Fruit fly (Drosophila melanogaster): ENCODE measurements around the gene CG18262.

CG18262 gene

DNA sequence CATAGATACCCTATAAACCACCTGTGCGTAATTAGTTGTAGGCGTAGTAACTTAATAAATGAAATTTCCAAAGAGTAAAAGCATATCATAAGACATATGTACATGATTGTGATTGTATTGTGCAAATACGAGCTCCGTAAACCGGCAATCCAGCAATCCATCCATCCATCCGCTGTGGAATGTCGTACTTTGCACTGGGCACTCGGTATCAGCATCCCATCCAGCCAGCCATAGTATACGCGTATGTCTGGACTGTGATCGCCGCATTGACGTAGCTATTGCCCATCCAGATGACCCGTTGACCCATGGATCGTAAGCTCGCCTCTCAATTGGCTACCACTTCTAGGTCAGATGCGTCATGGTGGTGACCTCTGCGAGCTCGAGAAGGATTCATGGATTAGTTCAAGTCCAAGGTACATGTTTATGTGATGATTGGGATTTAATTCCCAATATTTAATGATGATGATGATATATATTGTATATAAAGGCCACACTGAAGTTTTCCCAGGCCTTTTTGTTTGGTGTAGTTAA, 6.3 kb downstream of the CG18262 start:
- TF ChIP-seq CG32121 (GFP tag; IDR thresholded peaks at IDR 0.05) (peak; percentile 25; the same call in 1 of the 2 replicates), CG12605 (GFP tag; IDR thresholded peaks at IDR 0.05) (peak; percentile 72), Ets98B (GFP tag; IDR thresholded peaks at IDR 0.05) (peak; percentile 29; the same call in 1 of the 2 replicates), Snoo (tag; optimal IDR thresholded peaks at IDR 0.05) (peak; percentile 5), CG8159 (tag; optimal IDR thresholded peaks at IDR 0.05) (peak; percentile 28), CG10348 (GFP tag; IDR thresholded peaks at IDR 0.05) (no peak), CG15710 (tag; optimal IDR thresholded peaks at IDR 0.05) (no peak), fd96Ca (GFP tag; IDR thresholded peaks at IDR 0.05) (0 out of 3 replicates have a peak, but pooled peaks have one; percentile 19), rn (GFP tag; IDR thresholded peaks at IDR 0.05) (no peak), Pif1A (GFP tag; optimal IDR thresholded peaks at IDR 0.05) (no peak), EcR (GFP tag; optimal IDR thresholded peaks at IDR 0.05) (no peak), Pif1B (GFP tag; optimal IDR thresholded peaks at IDR 0.05) (no peak), gl (tag; optimal IDR thresholded peaks at IDR 0.05) (peak; percentile 88), CG8301 (tag; optimal IDR thresholded peaks at IDR 0.05) (peak; percentile 18), CG14655 (GFP tag; optimal IDR thresholded peaks at IDR 0.05) (peak; percentile 50), CG4496 (GFP tag; IDR thresholded peaks at IDR 0.05) (peak; percentile 43; the same call in 1 of the 3 replicates), CG13204 (GFP tag; optimal IDR thresholded peaks at IDR 0.05) (peak; percentile 68), CG34367 (tag; optimal IDR thresholded peaks at IDR 0.05) (peak; percentile 26), CG17806 (tag; optimal IDR thresholded peaks at IDR 0.05) (no peak)

DNA sequence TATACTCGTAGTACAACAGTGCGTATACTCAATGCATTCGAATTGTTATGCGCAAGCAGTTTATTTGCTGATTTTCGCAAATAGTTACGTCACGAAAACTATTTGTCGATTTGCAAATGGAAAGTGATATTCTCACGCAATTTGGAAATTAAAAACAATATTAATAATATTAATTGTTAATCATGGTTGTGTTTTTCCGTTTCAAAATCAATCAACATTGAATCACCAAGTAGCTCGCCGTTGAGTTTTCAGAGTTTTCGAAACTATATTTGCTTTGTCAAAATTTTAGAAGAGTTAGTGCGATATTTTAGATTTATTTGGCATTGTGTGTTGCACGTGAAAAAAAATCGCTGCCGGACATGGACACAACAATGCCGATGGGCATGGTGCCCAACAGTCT, 7.0 kb downstream of the CG18262 start, which contains the start of gene CG15337:
TSS of gene CG15337 (plus strand) at position 301 of the 400 bp plus-strand sequence.
- TF ChIP-seq CG14655 (GFP tag; optimal IDR thresholded peaks at IDR 0.05) (no peak), CG8159 (tag; optimal IDR thresholded peaks at IDR 0.05) (no peak), Snoo (tag; optimal IDR thresholded peaks at IDR 0.05) (no peak), Pif1B (GFP tag; optimal IDR thresholded peaks at IDR 0.05) (no peak), CG34367 (tag; optimal IDR thresholded peaks at IDR 0.05) (no peak), CG12605 (GFP tag; IDR thresholded peaks at IDR 0.05) (no peak), CG8301 (tag; optimal IDR thresholded peaks at IDR 0.05) (no peak), CG32121 (GFP tag; IDR thresholded peaks at IDR 0.05) (no peak), CG9948 (tag; optimal IDR thresholded peaks at IDR 0.05) (no peak), CG17806 (tag; optimal IDR thresholded peaks at IDR 0.05) (no peak), CG10348 (GFP tag; IDR thresholded peaks at IDR 0.05) (no peak), D1 (tag; optimal IDR thresholded peaks at IDR 0.05) (no peak), Ets98B (GFP tag; IDR thresholded peaks at IDR 0.05) (no peak), CG4496 (GFP tag; IDR thresholded peaks at IDR 0.05) (no peak), fd96Ca (GFP tag; IDR thresholded peaks at IDR 0.05) (no peak), EcR (GFP tag; optimal IDR thresholded peaks at IDR 0.05) (no peak), gl (tag; optimal IDR thresholded peaks at IDR 0.05) (no peak), rn (GFP tag; IDR thresholded peaks at IDR 0.05) (no peak)

DNA sequence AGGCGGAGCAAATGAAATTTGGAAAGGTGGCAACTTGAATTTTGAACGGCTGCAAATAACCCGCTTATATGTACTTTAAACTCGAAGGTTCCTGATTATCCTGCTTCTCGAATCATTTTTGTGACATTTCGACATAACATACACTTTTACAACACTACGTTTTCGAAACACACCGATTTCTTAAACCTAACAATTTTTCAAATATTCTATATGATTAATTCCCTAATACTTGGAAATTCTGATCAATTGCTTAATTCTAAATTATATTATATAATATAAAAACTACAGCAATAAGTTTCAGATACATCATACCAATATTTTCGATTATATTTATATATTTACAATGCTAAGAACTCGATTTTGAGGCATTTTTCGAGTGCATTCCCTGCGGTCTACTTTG, 9.9 kb downstream of the CG18262 start, which contains the start of gene CG10761:
TSS of gene CG10761 (minus strand) at position 101 of the 400 bp plus-strand sequence.
- no peak for TF ChIP-seq Ets98B (GFP tag; IDR thresholded peaks at IDR 0.05)
- no peak for TF ChIP-seq CG4496 (GFP tag; IDR thresholded peaks at IDR 0.05)
- TF ChIP-seq gl (tag; optimal IDR thresholded peaks at IDR 0.05): no peak
- TF ChIP-seq Pif1B (GFP tag; optimal IDR thresholded peaks at IDR 0.05): no peak
- TF ChIP-seq CG17806 (tag; optimal IDR thresholded peaks at IDR 0.05): no peak
- TF ChIP-seq CG12605 (GFP tag; IDR thresholded peaks at IDR 0.05): no peak
- no peak for TF ChIP-seq CG8301 (tag; optimal IDR thresholded peaks at IDR 0.05)

DNA sequence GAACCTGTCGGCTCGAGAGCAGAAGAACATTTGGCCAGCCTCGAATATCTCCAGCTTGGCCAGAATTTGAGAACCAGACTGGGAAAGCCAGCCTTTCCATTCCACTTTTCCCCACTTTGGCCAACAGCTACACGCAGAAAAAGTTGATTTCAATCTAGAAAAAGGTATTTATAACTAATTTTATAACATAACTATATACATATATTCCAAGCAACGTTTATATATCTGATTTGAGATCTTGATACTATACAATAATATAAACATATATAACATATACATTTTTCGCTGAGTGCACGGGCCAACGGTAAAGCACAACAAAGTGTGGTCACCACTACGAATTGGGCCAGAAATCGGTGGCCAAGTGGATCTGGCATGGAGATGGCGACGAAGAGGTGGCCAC, 10.7 kb downstream of the CG18262 start:
- TF ChIP-seq Ets98B (GFP tag; IDR thresholded peaks at IDR 0.05) (peak; percentile 25; the same call in 1 of the 2 replicates), Pif1A (GFP tag; optimal IDR thresholded peaks at IDR 0.05) (no peak), CG4496 (GFP tag; IDR thresholded peaks at IDR 0.05) (peak; percentile 69), CG8301 (tag; optimal IDR thresholded peaks at IDR 0.05) (peak; percentile 78), CG12605 (GFP tag; IDR thresholded peaks at IDR 0.05) (0 out of 2 replicates have a peak, but pooled peaks have one; percentile 12), CG8159 (tag; optimal IDR thresholded peaks at IDR 0.05) (no peak), CG14655 (GFP tag; optimal IDR thresholded peaks at IDR 0.05) (peak; percentile 73)

DNA sequence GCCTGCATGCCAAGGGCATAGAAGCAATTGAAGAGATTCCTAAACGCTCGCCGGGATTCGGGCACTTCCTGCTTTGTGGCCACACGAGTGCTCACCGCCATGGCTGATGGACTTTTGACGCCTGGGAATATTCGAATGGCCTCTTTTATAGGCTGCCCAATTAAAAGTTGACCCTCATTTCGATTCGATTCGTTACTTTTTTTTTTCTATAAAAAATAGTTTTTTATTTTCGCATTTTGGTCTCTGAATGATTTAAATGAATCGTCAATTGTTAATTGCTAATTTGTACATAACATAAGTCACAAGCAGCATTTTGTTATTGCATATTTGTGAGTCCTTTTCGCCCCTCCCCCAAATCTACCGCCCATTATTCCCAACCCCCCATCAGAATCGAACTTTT, 12.9 kb downstream of the CG18262 start, which contains the start of gene Or7a:
TSS of gene Or7a (minus strand) at position 101 of the 400 bp plus-strand sequence.
- no peak for TF ChIP-seq CG34367 (tag; optimal IDR thresholded peaks at IDR 0.05)
- TF ChIP-seq Ets98B (GFP tag; IDR thresholded peaks at IDR 0.05): no peak
- TF ChIP-seq EcR (GFP tag; optimal IDR thresholded peaks at IDR 0.05): no peak
- TF ChIP-seq rn (GFP tag; IDR thresholded peaks at IDR 0.05): no peak
- TF ChIP-seq CG9948 (tag; optimal IDR thresholded peaks at IDR 0.05): no peak
- no peak for TF ChIP-seq CG10348 (GFP tag; IDR thresholded peaks at IDR 0.05)
- no peak for TF ChIP-seq CG8301 (tag; optimal IDR thresholded peaks at IDR 0.05)
- no peak for TF ChIP-seq CG17806 (tag; optimal IDR thresholded peaks at IDR 0.05)
- no peak for TF ChIP-seq Pif1A (GFP tag; optimal IDR thresholded peaks at IDR 0.05)
- TF ChIP-seq CG8159 (tag; optimal IDR thresholded peaks at IDR 0.05): no peak
- no peak for TF ChIP-seq CG14655 (GFP tag; optimal IDR thresholded peaks at IDR 0.05)
- no peak for TF ChIP-seq CG12605 (GFP tag; IDR thresholded peaks at IDR 0.05)
- no peak for TF ChIP-seq CG15710 (tag; optimal IDR thresholded peaks at IDR 0.05)
- no peak for TF ChIP-seq CG4496 (GFP tag; IDR thresholded peaks at IDR 0.05)
- TF ChIP-seq gl (tag; optimal IDR thresholded peaks at IDR 0.05): no peak
- no peak for TF ChIP-seq fd96Ca (GFP tag; IDR thresholded peaks at IDR 0.05)
- no peak for TF ChIP-seq Pif1B (GFP tag; optimal IDR thresholded peaks at IDR 0.05)
- no peak for TF ChIP-seq CG13204 (GFP tag; optimal IDR thresholded peaks at IDR 0.05)
- no peak for TF ChIP-seq Snoo (tag; optimal IDR thresholded peaks at IDR 0.05)

DNA sequence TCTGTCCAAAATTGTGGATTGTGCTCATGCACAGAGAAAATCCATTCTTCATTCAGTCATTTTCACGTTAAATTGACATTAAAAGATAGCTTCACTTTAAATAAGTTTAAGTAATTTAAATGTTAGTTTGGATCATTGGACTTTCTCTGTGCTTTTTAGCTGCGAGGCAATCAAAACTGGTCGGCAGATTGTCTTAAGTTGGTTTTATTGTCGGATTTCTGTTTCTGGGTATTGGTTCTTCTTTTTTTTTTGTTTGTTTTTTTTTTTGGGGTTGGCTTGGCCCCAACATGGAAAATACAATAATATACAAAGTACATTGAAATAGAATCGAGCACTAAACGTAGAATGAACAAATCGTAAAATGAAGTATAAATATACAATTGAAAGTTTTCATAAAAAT, 17.4 kb downstream of the CG18262 start, which contains the start of gene CG2278:
TSS of gene CG2278 (minus strand) at position 101 of the 400 bp plus-strand sequence.
- TF ChIP-seq CG14655 (GFP tag; optimal IDR thresholded peaks at IDR 0.05) (no peak), CG10348 (GFP tag; IDR thresholded peaks at IDR 0.05) (no peak), EcR (GFP tag; optimal IDR thresholded peaks at IDR 0.05) (no peak), D1 (tag; optimal IDR thresholded peaks at IDR 0.05) (no peak), Pif1B (GFP tag; optimal IDR thresholded peaks at IDR 0.05) (no peak), CG32121 (GFP tag; IDR thresholded peaks at IDR 0.05) (no peak), Ets98B (GFP tag; IDR thresholded peaks at IDR 0.05) (no peak)

All from whole organism, pupa.